Worm (Caenorhabditis elegans): ENCODE measurements around the gene nhr-38.

Gene nhr-38

ce11 chrIV:9717844-9718243 lies 7.9 kb downstream of the nhr-38 start:
- TF ChIP-seq mab-5 (tag; optimal IDR thresholded peaks at IDR 0.05) (no peak), lsy-2 (tag; optimal IDR thresholded peaks at IDR 0.05) (no peak), cnd-1 (tag; optimal IDR thresholded peaks at IDR 0.05) (no peak), zip-8 (tag; optimal IDR thresholded peaks at IDR 0.05) (no peak), ces-1 (GFP tag; optimal IDR thresholded peaks at IDR 0.05) (no peak), nhr-12 (tag; optimal IDR thresholded peaks at IDR 0.05) (no peak), unc-39 (tag; optimal IDR thresholded peaks at IDR 0.05) (no peak), sem-2 (GFP tag; optimal IDR thresholded peaks at IDR 0.05) (no peak), nhr-2 (tag; optimal IDR thresholded peaks at IDR 0.05) (no peak)

- TF ChIP-seq elt-3 (tag; optimal IDR thresholded peaks at IDR 0.05), result no peak
- no peak for TF ChIP-seq sptf-1 (tag; optimal IDR thresholded peaks at IDR 0.05)
- peak; percentile 47 for TF ChIP-seq lsy-2 (tag; optimal IDR thresholded peaks at IDR 0.05)
- no peak for TF ChIP-seq nhr-28 (tag; optimal IDR thresholded peaks at IDR 0.05)
- no peak for TF ChIP-seq snpc-4 (tag; optimal IDR thresholded peaks at IDR 0.05)
- TF ChIP-seq ceh-83 (GFP tag; optimal IDR thresholded peaks at IDR 0.05), result no peak
- no peak for TF ChIP-seq nhr-237 (tag; optimal IDR thresholded peaks at IDR 0.05)
- TF ChIP-seq mls-2 (tag; optimal IDR thresholded peaks at IDR 0.05), result no peak
- TF ChIP-seq unc-120 (tag; optimal IDR thresholded peaks at IDR 0.05; ENCODE audit: poor library complexity, severe bottlenecking), result peak; percentile 75
- TF ChIP-seq mep-1 (tag; optimal IDR thresholded peaks at IDR 0.05), result peak; percentile 20
- no peak for TF ChIP-seq sem-2 (GFP tag; optimal IDR thresholded peaks at IDR 0.05)
- TF ChIP-seq unc-62 (GFP tag; optimal IDR thresholded peaks at IDR 0.05), result peak; percentile 75
Observed at ce11 chrIV:9718396-9718795, 8.4 kb downstream of the nhr-38 start.

- TF ChIP-seq tbx-8 (GFP tag; optimal IDR thresholded peaks at IDR 0.05), result no peak
Observed at ce11 chrIV:9723185-9723584, 13.2 kb downstream of the nhr-38 start.

ce11 chrIV:9724948-9725347 lies 15.0 kb downstream of the nhr-38 start, which contains the start of the genes nhr-138 and C28D4.18:
Gene nhr-138 (plus strand): TSS chrIV:9725251.
Gene C28D4.18 (plus strand): TSS chrIV:9725280.
- TF ChIP-seq elt-3 (tag; optimal IDR thresholded peaks at IDR 0.05) (no peak), hlh-1 (tag; optimal IDR thresholded peaks at IDR 0.05) (no peak), lsy-2 (tag; optimal IDR thresholded peaks at IDR 0.05) (no peak), cnd-1 (tag; optimal IDR thresholded peaks at IDR 0.05) (no peak), ceh-83 (GFP tag; optimal IDR thresholded peaks at IDR 0.05) (no peak), lin-13 (tag; optimal IDR thresholded peaks at IDR 0.05) (no peak), ceh-43 (GFP tag; optimal IDR thresholded peaks at IDR 0.05) (no peak), ces-1 (GFP tag; optimal IDR thresholded peaks at IDR 0.05) (no peak), lin-32 (GFP tag; optimal IDR thresholded peaks at IDR 0.05) (no peak), M03D4.4 (tag; optimal IDR thresholded peaks at IDR 0.05) (no peak), tbx-8 (GFP tag; optimal IDR thresholded peaks at IDR 0.05) (no peak), zip-8 (tag; optimal IDR thresholded peaks at IDR 0.05) (no peak), unc-39 (tag; optimal IDR thresholded peaks at IDR 0.05) (no peak)

ce11 chrIV:9725468-9725985 lies 15.5 kb downstream of the nhr-38 start:
- TF ChIP-seq ceh-39 (tag; optimal IDR thresholded peaks at IDR 0.05) (no peak), elt-3 (tag; optimal IDR thresholded peaks at IDR 0.05) (no peak), nhr-2 (tag; optimal IDR thresholded peaks at IDR 0.05) (no peak), flh-1 (GFP tag; optimal IDR thresholded peaks at IDR 0.05) (no peak), unc-62 (GFP tag; optimal IDR thresholded peaks at IDR 0.05) (no peak), cnd-1 (tag; optimal IDR thresholded peaks at IDR 0.05) (no peak), ceh-83 (GFP tag; optimal IDR thresholded peaks at IDR 0.05) (no peak), ces-1 (GFP tag; optimal IDR thresholded peaks at IDR 0.05) (no peak), tbx-8 (GFP tag; optimal IDR thresholded peaks at IDR 0.05) (no peak), zip-8 (tag; optimal IDR thresholded peaks at IDR 0.05) (no peak), nhr-237 (tag; optimal IDR thresholded peaks at IDR 0.05) (no peak), ham-2 (GFP tag; optimal IDR thresholded peaks at IDR 0.05) (no peak), ztf-11 (tag; optimal IDR thresholded peaks at IDR 0.05) (no peak), nhr-28 (tag; optimal IDR thresholded peaks at IDR 0.05) (no peak), unc-120 (tag; optimal IDR thresholded peaks at IDR 0.05; ENCODE audit: poor library complexity, severe bottlenecking) (no peak), elt-1 (tag; optimal IDR thresholded peaks at IDR 0.05; ENCODE audit: borderline replicate concordance, insufficient read depth) (no peak), unc-39 (tag; optimal IDR thresholded peaks at IDR 0.05) (no peak), nhr-12 (tag; optimal IDR thresholded peaks at IDR 0.05) (no peak), mep-1 (tag; optimal IDR thresholded peaks at IDR 0.05) (no peak), blmp-1 (tag; optimal IDR thresholded peaks at IDR 0.05) (no peak)

Measured in whole organism, mixed stage, embryonic.